Worm (Caenorhabditis elegans): ENCODE results near the gene Y54G11A.1.

The Y54G11A.1 gene

DNA sequence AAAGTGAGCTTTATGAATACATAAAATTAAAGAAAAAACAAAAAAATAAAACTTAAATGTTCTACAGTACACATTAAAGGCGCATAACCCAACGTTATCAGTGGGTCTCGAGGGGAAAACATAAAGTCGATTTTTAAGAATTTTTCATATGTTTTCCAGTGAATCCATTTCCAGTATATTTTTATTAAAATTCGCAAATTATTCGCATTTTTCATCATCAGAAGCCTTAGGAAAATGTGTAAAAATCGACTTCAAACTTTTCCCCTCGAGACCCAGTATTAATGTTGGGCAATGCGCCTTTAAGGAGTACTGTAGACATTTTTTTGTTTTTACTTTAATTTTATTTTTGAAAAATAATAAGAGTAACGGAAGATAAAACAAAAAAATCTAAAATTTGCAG lies 50.9 kb downstream of the Y54G11A.1 start:
- TF ChIP-seq hlh-13 (GFP tag; optimal IDR thresholded peaks at IDR 0.05), result no peak
- no peak for TF ChIP-seq sdc-2 (tag; optimal IDR thresholded peaks at IDR 0.05)
- TF ChIP-seq hlh-6 (tag; optimal IDR thresholded peaks at IDR 0.05), result no peak
- no peak for TF ChIP-seq tbx-2 (tag; optimal IDR thresholded peaks at IDR 0.05)
- TF ChIP-seq K09A11.1 (tag; optimal IDR thresholded peaks at IDR 0.05; ENCODE audit: insufficient read depth), result no peak
- TF ChIP-seq nfya-1 (tag; optimal IDR thresholded peaks at IDR 0.05), result no peak
- TF ChIP-seq mec-3 (tag; optimal IDR thresholded peaks at IDR 0.05; ENCODE audit: borderline replicate concordance), result no peak
- no peak for TF ChIP-seq ceh-48 (tag; optimal IDR thresholded peaks at IDR 0.05)
- no peak for TF ChIP-seq unc-3 (GFP tag; conservative IDR thresholded peaks at IDR 0.05)
- TF ChIP-seq unc-3 (tag; optimal IDR thresholded peaks at IDR 0.05), result no peak
- no peak for TF ChIP-seq elt-4 (tag; optimal IDR thresholded peaks at IDR 0.05)

DNA sequence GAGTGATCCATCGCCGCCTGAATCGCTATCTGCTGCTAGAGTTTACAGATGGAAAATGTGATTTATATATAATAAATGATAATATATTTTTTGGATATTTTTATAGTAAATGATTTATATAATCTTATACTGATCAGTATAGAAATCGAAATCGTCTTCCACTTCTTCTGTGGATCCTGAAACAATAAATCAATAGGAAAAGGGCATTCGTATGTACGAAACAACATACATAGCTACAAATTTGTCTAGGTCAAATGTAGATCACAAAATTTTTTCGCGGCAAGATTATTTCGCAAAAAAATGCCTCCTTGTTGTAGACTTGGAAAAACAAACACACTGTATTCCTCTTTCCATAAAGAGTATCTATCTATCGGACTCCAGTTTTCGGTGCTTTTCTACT lies 54.9 kb downstream of the Y54G11A.1 start, which contains the start of gene Y48B6A.10:
Gene Y48B6A.10, plus strand, starts transcription at position 301 of the 400 bp plus-strand sequence.
- no peak for TF ChIP-seq hlh-6 (tag; optimal IDR thresholded peaks at IDR 0.05)
- TF ChIP-seq ref-2 (tag; optimal IDR thresholded peaks at IDR 0.05), result no peak
- no peak for TF ChIP-seq dve-1 (tag; optimal IDR thresholded peaks at IDR 0.05)
- no peak for TF ChIP-seq tbx-7 (tag; optimal IDR thresholded peaks at IDR 0.05)
- TF ChIP-seq pros-1 (tag; optimal IDR thresholded peaks at IDR 0.05), result no peak
- TF ChIP-seq fkh-10 (GFP tag; optimal IDR thresholded peaks at IDR 0.05), result no peak

DNA sequence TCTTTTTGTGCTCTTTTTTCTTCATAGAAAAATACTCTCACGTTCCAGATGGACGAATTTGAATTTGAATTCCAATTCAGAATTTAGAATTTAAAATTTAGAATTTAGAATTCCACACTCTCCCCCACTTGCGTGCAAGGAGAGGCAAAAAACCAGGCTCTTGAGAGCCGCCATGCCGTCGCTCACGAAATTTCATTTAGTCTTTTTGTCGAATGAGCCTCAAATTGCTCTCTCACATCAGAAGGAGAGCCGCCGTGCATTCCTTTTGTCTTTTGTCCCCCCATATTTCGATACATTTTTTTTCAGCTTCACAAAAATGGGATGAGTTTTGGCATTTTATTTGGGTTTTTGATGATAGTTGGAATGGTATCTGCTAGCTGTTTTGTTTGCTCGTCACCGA lies 57.9 kb downstream of the Y54G11A.1 start, which contains the start of gene hot-7:
Gene hot-7, plus strand, starts transcription at position 301 of the 400 bp plus-strand sequence.
- TF ChIP-seq madf-2 (tag; optimal IDR thresholded peaks at IDR 0.05), result no peak
